Fruit fly (Drosophila melanogaster): ENCODE measurements around the gene CG9098.

Gene CG9098

dm6 chr2L:5988115-5989092 lies 23.7 kb downstream of the CG9098 start (continued):
- TF ChIP-seq br (optimal IDR thresholded peaks at IDR 0.05) (no peak), bigmax (GFP tag; optimal IDR thresholded peaks at IDR 0.05) (no peak), CG15514 (GFP tag; optimal IDR thresholded peaks at IDR 0.05) (no peak), Opbp (GFP tag; IDR thresholded peaks at IDR 0.05; ENCODE audit: partially characterized antibody) (no peak), slp2 (GFP tag; optimal IDR thresholded peaks at IDR 0.05) (no peak), CG2199 (GFP tag; IDR thresholded peaks at IDR 0.05) (peak; percentile 77; the same call in 1 of the 3 replicates), CG2202 (tag; optimal IDR thresholded peaks at IDR 0.05) (no peak), pum (GFP tag; optimal IDR thresholded peaks at IDR 0.05) (no peak), sisA (GFP tag; IDR thresholded peaks at IDR 0.05) (no peak), CG3726 (GFP tag; IDR thresholded peaks at IDR 0.05) (no peak), sug (tag; optimal IDR thresholded peaks at IDR 0.05) (peak; percentile 40), CG7745 (tag; optimal IDR thresholded peaks at IDR 0.05) (no peak), CG33213 (GFP tag; optimal IDR thresholded peaks at IDR 0.05) (no peak), dpn (GFP tag; optimal IDR thresholded peaks at IDR 0.05) (no peak), ttk (GFP tag; IDR thresholded peaks at IDR 0.05) (no peak)

- TF ChIP-seq CG18764 (GFP tag; optimal IDR thresholded peaks at IDR 0.05) (no peak), Nf-YC (tag; optimal IDR thresholded peaks at IDR 0.05) (no peak), CG10267 (tag; optimal IDR thresholded peaks at IDR 0.05) (peak; percentile 73), sug (tag; optimal IDR thresholded peaks at IDR 0.05) (peak; percentile 27), Hey (tag; optimal IDR thresholded peaks at IDR 0.05) (peak; percentile 40), Med (GFP tag) (peak; percentile 51), disco-r (GFP tag; optimal IDR thresholded peaks at IDR 0.05) (no peak), cg (GFP tag; optimal IDR thresholded peaks at IDR 0.05) (peak; percentile 21), CG18011 (GFP tag; optimal IDR thresholded peaks at IDR 0.05) (peak; percentile 32), CG1529 (GFP tag; optimal IDR thresholded peaks at IDR 0.05) (peak; percentile 86), CG15479 (GFP tag; optimal IDR thresholded peaks at IDR 0.05) (peak; percentile 4), CG34376 (GFP tag; optimal IDR thresholded peaks at IDR 0.05) (peak; percentile 75), CHES-1-like (GFP tag; optimal IDR thresholded peaks at IDR 0.05) (no peak), CG3995 (GFP tag; optimal IDR thresholded peaks at IDR 0.05) (peak; percentile 85), kay (GFP tag; optimal IDR thresholded peaks at IDR 0.05) (peak; percentile 28), mirr (GFP tag; optimal IDR thresholded peaks at IDR 0.05) (peak; percentile 31), CG17802 (tag; optimal IDR thresholded peaks at IDR 0.05) (no peak), gsb-n (tag; optimal IDR thresholded peaks at IDR 0.05) (peak; percentile 72), Side (GFP tag; optimal IDR thresholded peaks at IDR 0.05) (no peak), stwl (tag; optimal IDR thresholded peaks at IDR 0.05) (peak; percentile 30), Pdp1 (GFP tag; optimal IDR thresholded peaks at IDR 0.05) (peak in 1 of 2 experiments; percentile 47), exex (tag; optimal IDR thresholded peaks at IDR 0.05) (peak; percentile 87), CG4282 (GFP tag; optimal IDR thresholded peaks at IDR 0.05) (peak; percentile 15), pho (GFP tag; optimal IDR thresholded peaks at IDR 0.05) (no peak), pros (GFP tag; optimal IDR thresholded peaks at IDR 0.05) (peak; percentile 1)
Measured at dm6 chr2L:5986940-5987339, 25.2 kb downstream of the CG9098 start.

Measured in whole organism, embryonic.